Fruit fly (Drosophila melanogaster) whole organism, embryonic: ENCODE data around the gene alpha-Est7.
A peak's percentile ranks its signal among the peaks of the same experiment; 100 is the strongest.

Experiments
- Abd-B ChIP-seq: fragments of 200-800 bp; sonication (Bioruptor generic); optimal IDR thresholded peaks from 2 replicates; lab custom pipeline; 2018; ENCODE audit warnings: missing biosample characterization, mild to moderate bottlenecking, missing genetic modification characterization, moderate library complexity
- Adf1 ChIP-seq: fragments of 200-800 bp; sonication (Bioruptor generic); IDR thresholded peaks from 2 replicates; pipeline ENCODE4 v1.3.6; 2022; ENCODE audit warnings: missing biosample characterization, missing genetic modification characterization
- Bgb ChIP-seq: fragments of 200-800 bp; sonication (Bioruptor generic); IDR thresholded peaks from 2 replicates; pipeline ENCODE4 v1.3.6; 2022; ENCODE audit warnings: missing biosample characterization, missing genetic modification characterization; ENCODE audit not compliant: partially characterized antibody
- CG12104 ChIP-seq: fragments of 200-800 bp; sonication (Bioruptor generic); optimal IDR thresholded peaks from 3 replicates; lab custom pipeline; 2016; ENCODE audit warnings: missing biosample characterization, missing genetic modification characterization
- CG13123 ChIP-seq: fragments of 200-800 bp; sonication (Bioruptor generic); optimal IDR thresholded peaks from 2 replicates; lab custom pipeline; 2016; ENCODE audit warnings: missing biosample characterization, missing genetic modification characterization
- CG16863 ChIP-seq: fragments of 200-800 bp; sonication (Bioruptor generic); optimal IDR thresholded peaks from 3 replicates; lab custom pipeline; 2016; ENCODE audit warnings: missing biosample characterization, missing genetic modification characterization
- CG18764 ChIP-seq: fragments of 200-800 bp; sonication (Bioruptor generic); optimal IDR thresholded peaks from 3 replicates; lab custom pipeline; 2016; ENCODE audit warnings: missing biosample characterization, missing genetic modification characterization
- CG2202 ChIP-seq: fragments of 200-800 bp; sonication (Bioruptor generic); optimal IDR thresholded peaks from 2 replicates; lab custom pipeline; 2018; ENCODE audit warnings: missing biosample characterization, mild to moderate bottlenecking, missing genetic modification characterization
- CG30403 ChIP-seq: fragments of 200-800 bp; sonication (Bioruptor generic); optimal IDR thresholded peaks from 3 replicates; lab custom pipeline; 2016; ENCODE audit warnings: missing biosample characterization, missing genetic modification characterization
- CG32767 ChIP-seq: fragments of 200-800 bp; sonication (Bioruptor generic); IDR thresholded peaks from 2 replicates; pipeline ENCODE4 v1.3.6; 2022; ENCODE audit warnings: missing biosample characterization, missing genetic modification characterization
- CG5180 ChIP-seq: fragments of 200-800 bp; sonication (Bioruptor generic); optimal IDR thresholded peaks from 3 replicates; lab custom pipeline; 2017; ENCODE audit warnings: missing biosample characterization, missing genetic modification characterization, mild to moderate bottlenecking, moderate library complexity, missing genetic modification reagents
- CG6791 ChIP-seq: fragments of 200-800 bp; sonication (Bioruptor generic); IDR thresholded peaks from 3 replicates; pipeline ENCODE4 v1.3.6; 2022; ENCODE audit warnings: missing biosample characterization, missing genetic modification characterization; ENCODE audit not compliant: partially characterized antibody
- CG6813 ChIP-seq: fragments of 200-800 bp; sonication (Bioruptor generic); optimal IDR thresholded peaks from 2 replicates; lab custom pipeline; 2017; ENCODE audit warnings: missing biosample characterization, missing genetic modification characterization, mild to moderate bottlenecking, moderate library complexity, missing genetic modification reagents
- CG7786 ChIP-seq: fragments of 200-800 bp; sonication (Bioruptor generic); optimal IDR thresholded peaks from 2 replicates; lab custom pipeline; 2016; ENCODE audit warnings: missing biosample characterization, missing genetic modification characterization
- CG9609 ChIP-seq: fragments of 200-800 bp; sonication (Bioruptor generic); optimal IDR thresholded peaks from 3 replicates; lab custom pipeline; 2016; ENCODE audit warnings: missing biosample characterization, missing genetic modification characterization
- CG9797 ChIP-seq: fragments of 200-800 bp; sonication (Bioruptor generic); optimal IDR thresholded peaks from 3 replicates; lab custom pipeline; 2018; ENCODE audit warnings: missing biosample characterization, mild to moderate bottlenecking, missing genetic modification characterization
- CG9932 ChIP-seq: fragments of 200-800 bp; sonication (Bioruptor generic); IDR thresholded peaks from 2 replicates; pipeline ENCODE4 v1.3.6; 2022; ENCODE audit warnings: missing biosample characterization, missing genetic modification characterization
- CkIIα-i1 ChIP-seq: fragments of 200-800 bp; sonication (Bioruptor generic); IDR thresholded peaks from 2 replicates; pipeline ENCODE4 v1.3.6; 2022; ENCODE audit warnings: missing biosample characterization, missing genetic modification characterization
- Dp ChIP-seq: fragments of 200-800 bp; sonication (Bioruptor generic); optimal IDR thresholded peaks from 2 replicates; lab custom pipeline; 2018; ENCODE audit warnings: missing biosample characterization, mild to moderate bottlenecking, missing genetic modification characterization, moderate library complexity
- E2f1 ChIP-seq: fragments of 200-800 bp; sonication (Bioruptor generic); IDR thresholded peaks from 2 replicates; pipeline ENCODE4 v1.3.6; 2022; ENCODE audit warnings: missing biosample characterization, missing genetic modification characterization
- Elba2 ChIP-seq: fragments of 200-800 bp; sonication (Bioruptor generic); optimal IDR thresholded peaks from 3 replicates; lab custom pipeline; 2016; ENCODE audit warnings: missing biosample characterization, missing genetic modification characterization
- Ets65A ChIP-seq: fragments of 200-800 bp; sonication (Bioruptor generic); peaks from one replicate; lab custom pipeline; 2016; ENCODE audit warnings: missing biosample characterization, missing genetic modification characterization
- HmgZ ChIP-seq: fragments of 200-800 bp; sonication (Bioruptor generic); optimal IDR thresholded peaks from 2 replicates; lab custom pipeline; 2018; ENCODE audit warnings: missing biosample characterization, mild to moderate bottlenecking, missing genetic modification characterization
- Hr39 ChIP-seq: fragments of >200 bp; optimal IDR thresholded peaks from 2 replicates; lab custom pipeline; 2017
- Jarid2 ChIP-seq: fragments of 200-800 bp; sonication (Bioruptor generic); optimal IDR thresholded peaks from 3 replicates; lab custom pipeline; 2017; ENCODE audit warnings: mild to moderate bottlenecking, missing biosample characterization, missing genetic modification reagents, missing genetic modification characterization
- Nf-YC ChIP-seq: fragments of 200-800 bp; optimal IDR thresholded peaks from 3 replicates; lab custom pipeline; 2019; ENCODE audit warnings: missing biosample characterization, mild to moderate bottlenecking, missing genetic modification characterization, moderate library complexity
- Oaz ChIP-seq: fragments of 200-800 bp; sonication (Bioruptor generic); IDR thresholded peaks from 2 replicates; pipeline ENCODE4 v1.3.6; 2022; ENCODE audit warnings: missing biosample characterization, missing genetic modification characterization
- Rfx ChIP-seq: fragments of 200-800 bp; sonication (Bioruptor generic); IDR thresholded peaks from 2 replicates; pipeline ENCODE4 v1.3.6; 2022; ENCODE audit warnings: missing biosample characterization, missing genetic modification characterization
- Scr ChIP-seq: fragments of 200-800 bp; sonication (Bioruptor generic); IDR thresholded peaks from 2 replicates; pipeline ENCODE4 v1.3.6; 2022; ENCODE audit warnings: missing biosample characterization, missing genetic modification characterization; ENCODE audit not compliant: partially characterized antibody
- Stat92E ChIP-seq, 3 experiments: fragments of >200 bp in 2 of 3; fragments of 200-800 bp in 1 of 3; sonication (Bioruptor generic) in 1 of 3; optimal IDR thresholded peaks; 2 replicates each; lab custom pipeline; 2017 to 2019; ENCODE audit warnings: missing biosample characterization in 3 of 3, missing genetic modification characterization in 3 of 3, mild to moderate bottlenecking in 1 of 3, moderate library complexity in 1 of 3
- ash1 ChIP-seq: fragments of 200-800 bp; sonication (Bioruptor generic); optimal IDR thresholded peaks from 2 replicates; lab custom pipeline; 2018; ENCODE audit warnings: missing biosample characterization, mild to moderate bottlenecking, missing genetic modification characterization
- bowl ChIP-seq: fragments of 200-800 bp; sonication (Bioruptor generic); IDR thresholded peaks from 2 replicates; pipeline ENCODE4 v1.3.6; 2022; ENCODE audit warnings: missing biosample characterization, missing genetic modification characterization
- caup ChIP-seq: fragments of 200-800 bp; sonication (Bioruptor generic); optimal IDR thresholded peaks from 3 replicates; lab custom pipeline; 2017; ENCODE audit warnings: missing biosample characterization, mild to moderate bottlenecking, missing genetic modification characterization, moderate library complexity; ENCODE audit not compliant: severe bottlenecking
- chn ChIP-seq: fragments of 200-800 bp; sonication (Bioruptor generic); optimal IDR thresholded peaks from 2 replicates; lab custom pipeline; 2016; ENCODE audit warnings: missing biosample characterization, missing genetic modification characterization
- ems ChIP-seq: fragments of 200-800 bp; sonication (Bioruptor generic); optimal IDR thresholded peaks from 3 replicates; lab custom pipeline; 2016; ENCODE audit warnings: missing biosample characterization, missing genetic modification characterization
- fd64A ChIP-seq: fragments of 200-800 bp; sonication (Bioruptor generic); optimal IDR thresholded peaks from 3 replicates; lab custom pipeline; 2018; ENCODE audit warnings: missing biosample characterization, mild to moderate bottlenecking, missing genetic modification characterization
- fd96Cb ChIP-seq: fragments of 200-800 bp; sonication (Bioruptor generic); optimal IDR thresholded peaks from 2 replicates; lab custom pipeline; 2018; ENCODE audit warnings: missing biosample characterization, mild to moderate bottlenecking, missing genetic modification characterization, moderate library complexity
- gcm ChIP-seq: fragments of 200-800 bp; sonication (Bioruptor generic); optimal IDR thresholded peaks from 2 replicates; lab custom pipeline; 2019; ENCODE audit warnings: missing biosample characterization, mild to moderate bottlenecking, missing genetic modification characterization, moderate library complexity
- gcm2 ChIP-seq: fragments of 200-800 bp; sonication (Bioruptor generic); optimal IDR thresholded peaks from 2 replicates; lab custom pipeline; 2016; ENCODE audit warnings: missing biosample characterization, missing genetic modification characterization
- jumu ChIP-seq: fragments of 200-800 bp; sonication (Bioruptor generic); optimal IDR thresholded peaks from 3 replicates; lab custom pipeline; 2016; ENCODE audit warnings: missing biosample characterization, missing genetic modification characterization
- lmd ChIP-seq: fragments of 200-800 bp; sonication (Bioruptor generic); IDR thresholded peaks from 2 replicates; pipeline ENCODE4 v1.3.6; 2022; ENCODE audit warnings: missing biosample characterization, missing genetic modification characterization
- lov ChIP-seq, 2 experiments: fragments of 200-800 bp in 1 of 2; fragments of >200 bp in 1 of 2; sonication (Bioruptor generic) in 1 of 2; IDR thresholded peaks in 1 of 2; optimal IDR thresholded peaks in 1 of 2; 2 replicates in 1 of 2; 3 replicates in 1 of 2; pipeline versions ENCODE4 v1.3.6 to Lab custom; 2017 to 2022; ENCODE audit warnings: missing biosample characterization in 1 of 2, missing genetic modification characterization in 1 of 2
- mld ChIP-seq: fragments of 200-800 bp; sonication (Bioruptor generic); IDR thresholded peaks from 3 replicates; pipeline ENCODE4 v1.3.6; 2022; ENCODE audit warnings: missing biosample characterization, missing genetic modification characterization; ENCODE audit not compliant: partially characterized antibody
- pnt ChIP-seq: fragments of 200-800 bp; sonication (Bioruptor generic); optimal IDR thresholded peaks from 3 replicates; lab custom pipeline; 2016; ENCODE audit warnings: missing biosample characterization, missing genetic modification characterization
- pum ChIP-seq: fragments of 200-800 bp; sonication (Bioruptor generic); optimal IDR thresholded peaks from 2 replicates; lab custom pipeline; 2016; ENCODE audit warnings: missing biosample characterization, missing genetic modification characterization
- repo ChIP-seq: fragments of 200-800 bp; sonication (Bioruptor generic); optimal IDR thresholded peaks from 2 replicates; lab custom pipeline; 2016; ENCODE audit warnings: missing biosample characterization, missing genetic modification characterization
- sens ChIP-seq: fragments of 200-800 bp; sonication (Bioruptor generic); peaks from one replicate; lab custom pipeline; 2016; ENCODE audit warnings: missing biosample characterization, missing genetic modification characterization
- sens-2 ChIP-seq: fragments of 200-800 bp; sonication (Bioruptor generic); IDR thresholded peaks from 2 replicates; pipeline ENCODE4 v1.3.6; 2022; ENCODE audit warnings: missing biosample characterization, missing genetic modification characterization
- sr ChIP-seq: fragments of 200-800 bp; sonication (Bioruptor generic); IDR thresholded peaks from 3 replicates; pipeline ENCODE4 v1.3.6; 2022; ENCODE audit warnings: missing biosample characterization, missing genetic modification characterization
- stc ChIP-seq: fragments of 200-800 bp; sonication (Bioruptor generic); IDR thresholded peaks from 2 replicates; pipeline ENCODE4 v1.3.6; 2022; ENCODE audit warnings: missing biosample characterization, missing genetic modification characterization
- wdn ChIP-seq: fragments of 200-800 bp; sonication (Bioruptor generic); IDR thresholded peaks from 2 replicates; pipeline ENCODE4 v1.3.6; 2022; ENCODE audit warnings: missing biosample characterization, missing genetic modification characterization
- yki ChIP-seq: fragments of >200 bp; optimal IDR thresholded peaks from 3 replicates; lab custom pipeline; 2018

The alpha-Est7 gene

DNA sequence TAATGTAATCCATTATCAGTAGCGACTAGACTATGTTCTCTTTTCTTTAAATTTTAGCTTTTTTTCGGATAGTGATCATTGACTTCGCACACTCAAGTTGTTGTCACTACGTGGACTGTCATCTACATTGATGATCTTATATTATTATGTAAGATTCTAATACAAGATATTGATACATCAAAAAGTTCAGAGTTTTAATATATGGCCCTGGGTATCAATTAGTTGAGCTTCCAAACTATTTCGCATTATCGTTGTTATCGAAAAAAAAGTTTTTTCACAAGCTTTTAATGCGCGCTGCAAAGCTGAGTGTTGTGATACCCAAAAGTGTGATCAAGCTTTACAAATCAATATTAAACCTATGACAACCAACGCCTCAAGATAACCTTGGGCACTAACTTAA is 31.5 kb downstream of the alpha-Est7 start (continued):
- TF ChIP-seq Dp (no peak), ash1 (no peak), caup (GFP tag; lab: Kevin White, UChicago) (no peak), CG13123 (GFP tag; lab: Kevin White, UChicago) (no peak), Nf-YC (tag; lab: Kevin White, UChicago) (no peak), Jarid2 (GFP tag; lab: Kevin White, UChicago) (no peak), Adf1 (GFP tag; lab: Robert Waterston, UW) (no peak), Elba2 (GFP tag; lab: Kevin White, UChicago) (no peak), gcm2 (GFP tag; lab: Kevin White, UChicago) (no peak), CG9932 (GFP tag; lab: Robert Waterston, UW) (peak; percentile 41; the same call in 1 of the 2 replicates), fd64A (GFP tag; lab: Kevin White, UChicago) (no peak), CG16863 (GFP tag; lab: Kevin White, UChicago) (no peak), CG9797 (no peak), CG30403 (GFP tag; lab: Kevin White, UChicago) (peak; percentile 48), stc (GFP tag; lab: Robert Waterston, UW) (no peak), lov (optimal IDR thresholded peaks at IDR 0.05; lab: Kevin White, UChicago) (no peak), lov (GFP tag; IDR thresholded peaks at IDR 0.05; lab: Robert Waterston, UW) (no peak), ems (peak; percentile 23), yki (lab: Kevin White, UChicago) (no peak), Rfx (peak; percentile 46), Hr39 (lab: Kevin White, UChicago) (no peak), mld (GFP tag; lab: Robert Waterston, UW) (0 out of 3 replicates have a peak, but pooled peaks have one; percentile 11), CG5180 (GFP tag; lab: Kevin White, UChicago) (no peak), CG9609 (GFP tag; lab: Kevin White, UChicago) (no peak), Ets65A (GFP tag; lab: Kevin White, UChicago) (peak; percentile 36), bowl (no peak), repo (no peak), CG32767 (GFP tag; lab: Robert Waterston, UW) (no peak), E2f1 (GFP tag; lab: Robert Waterston, UW) (no peak), CG18764 (GFP tag; lab: Kevin White, UChicago) (no peak), sens-2 (GFP tag; lab: Robert Waterston, UW) (no peak), pum (GFP tag; lab: Kevin White, UChicago) (peak; percentile 22), HmgZ (tag; lab: Kevin White, UChicago) (peak; percentile 33), Bgb (GFP tag; lab: Robert Waterston, UW) (peak; percentile 84), CkIIα-i1 (GFP tag; lab: Robert Waterston, UW) (no peak), CG6791 (peak; percentile 54; the same call in 1 of the 3 replicates), chn (GFP tag; lab: Kevin White, UChicago) (no peak), Scr (GFP tag; lab: Robert Waterston, UW) (peak; percentile 55), sr (no peak), gcm (no peak), Abd-B (GFP tag; lab: Kevin White, UChicago) (peak; percentile 13), CG6813 (GFP tag; lab: Kevin White, UChicago) (no peak), CG12104 (GFP tag; lab: Kevin White, UChicago) (no peak), wdn (GFP tag; lab: Robert Waterston, UW) (no peak), CG7786 (GFP tag; lab: Kevin White, UChicago) (no peak), sens (GFP tag; lab: Kevin White, UChicago) (peak; percentile 89), Stat92E (GFP tag; optimal IDR thresholded peaks at IDR 0.05; lab: Kevin White, UChicago) (no peak), jumu (GFP tag; lab: Kevin White, UChicago) (no peak), CG2202 (tag; lab: Kevin White, UChicago) (no peak), Oaz (no peak), fd96Cb (no peak), pnt (GFP tag; lab: Kevin White, UChicago) (no peak), lmd (GFP tag; lab: Robert Waterston, UW) (no peak; the same call in 1 of the 2 replicates)
